Worm (Caenorhabditis elegans) whole organism, midembryonic: Measurements from ENCODE around the gene pccb-1.

Experiments
- T22C8.4 ChIP-seq: fragments of 200-800 bp; sonication (Bioruptor generic); IDR thresholded peaks from 2 replicates; pipeline ENCODE4 v1.3.6; 2022; ENCODE audit warnings: missing genetic modification characterization, missing compliant biosample characterization
- med-1 ChIP-seq: sonication (generic microtip); optimal IDR thresholded peaks from 2 replicates; lab custom pipeline; 2017; ENCODE audit warnings: missing genetic modification characterization, mild to moderate bottlenecking, missing compliant biosample characterization, antibody characterized with exemption, missing genetic modification reagents; ENCODE audit not compliant: insufficient read depth
- ref-1 ChIP-seq: fragments of 200-800 bp; sonication (Bioruptor generic); conservative IDR thresholded peaks from 2 replicates; pipeline ENCODE4 v1.3.6; 2022; ENCODE audit warnings: missing genetic modification reagents, missing genetic modification characterization, missing compliant biosample characterization
- ztf-23 ChIP-seq: fragments of 200-800 bp; sonication (Bioruptor generic); IDR thresholded peaks from 2 replicates; pipeline ENCODE4 v1.3.6; 2022; ENCODE audit warnings: missing genetic modification reagents, missing genetic modification characterization, missing compliant biosample characterization
- ztf-29 ChIP-seq: fragments of 200-800 bp; sonication (Bioruptor generic); IDR thresholded peaks from 2 replicates; pipeline ENCODE4 v1.3.6; 2022; ENCODE audit warnings: missing genetic modification reagents, missing genetic modification characterization, missing compliant biosample characterization

DNA sequence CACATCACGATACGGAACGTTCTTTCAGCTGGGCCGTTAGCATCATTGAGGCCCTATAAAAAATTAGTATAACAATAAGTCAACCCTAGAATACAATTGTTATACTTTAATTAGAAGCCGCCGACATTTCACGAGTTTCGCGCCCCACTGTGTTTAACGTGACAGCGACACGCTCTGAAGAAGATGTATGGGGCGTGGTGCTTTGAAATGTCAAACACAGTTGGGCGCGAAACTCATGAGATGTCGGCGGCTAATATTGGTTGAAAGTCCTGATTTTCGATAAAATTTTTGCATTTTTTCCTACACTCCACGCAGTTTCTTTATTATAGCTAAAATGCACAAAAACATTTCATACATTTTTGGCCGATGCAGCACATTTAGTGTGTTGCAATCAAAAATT is 33.3 kb upstream of the pccb-1 start:
- TF ChIP-seq med-1 (GFP tag; lab: Kevin White, UChicago) (no peak), T22C8.4 (GFP tag; lab: Robert Waterston, UW) (no peak), ztf-29 (GFP tag; lab: Robert Waterston, UW) (no peak), ref-1 (no peak), ztf-23 (GFP tag; lab: Robert Waterston, UW) (no peak)
